Fruit fly (Drosophila melanogaster): ENCODE results near the gene CG43755.
A peak's percentile ranks its signal among the peaks of the same experiment; 100 is the strongest.

Gene CG43755

dm6 chr2L:286421-286820, 43.1 kb downstream of the CG43755 start:
- TF ChIP-seq CG9948 (tag; optimal IDR thresholded peaks at IDR 0.05) (peak; percentile 32), Pif1B (GFP tag; optimal IDR thresholded peaks at IDR 0.05) (peak; percentile 64), D1 (tag; optimal IDR thresholded peaks at IDR 0.05) (no peak), CG10348 (GFP tag; IDR thresholded peaks at IDR 0.05) (no peak), rn (GFP tag; IDR thresholded peaks at IDR 0.05) (no peak), CG32121 (GFP tag; IDR thresholded peaks at IDR 0.05) (peak; percentile 49), gl (tag; optimal IDR thresholded peaks at IDR 0.05) (peak; percentile 77), EcR (GFP tag; optimal IDR thresholded peaks at IDR 0.05) (peak; percentile 20), Pif1A (GFP tag; optimal IDR thresholded peaks at IDR 0.05) (peak; percentile 73), CG8159 (tag; optimal IDR thresholded peaks at IDR 0.05) (peak; percentile 70), Snoo (tag; optimal IDR thresholded peaks at IDR 0.05) (peak; percentile 76), CG15710 (tag; optimal IDR thresholded peaks at IDR 0.05) (peak; percentile 52), fd96Ca (GFP tag; IDR thresholded peaks at IDR 0.05) (peak; percentile 60; the same call in 2 of the 3 replicates), CG8301 (tag; optimal IDR thresholded peaks at IDR 0.05) (peak; percentile 52), CG13204 (GFP tag; optimal IDR thresholded peaks at IDR 0.05) (peak; percentile 59), CG4496 (GFP tag; IDR thresholded peaks at IDR 0.05) (peak; percentile 81), Ets98B (GFP tag; IDR thresholded peaks at IDR 0.05) (peak; percentile 79), CG12605 (GFP tag; IDR thresholded peaks at IDR 0.05) (peak; percentile 61), CG17806 (tag; optimal IDR thresholded peaks at IDR 0.05) (peak; percentile 56), CG34367 (tag; optimal IDR thresholded peaks at IDR 0.05) (peak; percentile 38), CG14655 (GFP tag; optimal IDR thresholded peaks at IDR 0.05) (no peak)

dm6 chr2L:285596-286023, 44.0 kb downstream of the CG43755 start:
- TF ChIP-seq rn (GFP tag; IDR thresholded peaks at IDR 0.05) (no peak), CG4496 (GFP tag; IDR thresholded peaks at IDR 0.05) (peak; percentile 79), fd96Ca (GFP tag; IDR thresholded peaks at IDR 0.05) (no peak), Pif1A (GFP tag; optimal IDR thresholded peaks at IDR 0.05) (no peak), Ets98B (GFP tag; IDR thresholded peaks at IDR 0.05) (peak; percentile 28), CG34367 (tag; optimal IDR thresholded peaks at IDR 0.05) (no peak), CG10348 (GFP tag; IDR thresholded peaks at IDR 0.05) (no peak), CG12605 (GFP tag; IDR thresholded peaks at IDR 0.05) (peak; percentile 26; the same call in 1 of the 2 replicates), CG8301 (tag; optimal IDR thresholded peaks at IDR 0.05) (no peak), CG9948 (tag; optimal IDR thresholded peaks at IDR 0.05) (peak; percentile 41), gl (tag; optimal IDR thresholded peaks at IDR 0.05) (no peak), EcR (GFP tag; optimal IDR thresholded peaks at IDR 0.05) (no peak), Snoo (tag; optimal IDR thresholded peaks at IDR 0.05) (peak; percentile 49), Pif1B (GFP tag; optimal IDR thresholded peaks at IDR 0.05) (no peak), CG15710 (tag; optimal IDR thresholded peaks at IDR 0.05) (no peak), CG14655 (GFP tag; optimal IDR thresholded peaks at IDR 0.05) (no peak), D1 (tag; optimal IDR thresholded peaks at IDR 0.05) (no peak), CG8159 (tag; optimal IDR thresholded peaks at IDR 0.05) (peak; percentile 48), CG13204 (GFP tag; optimal IDR thresholded peaks at IDR 0.05) (no peak), CG32121 (GFP tag; IDR thresholded peaks at IDR 0.05) (no peak), CG17806 (tag; optimal IDR thresholded peaks at IDR 0.05) (no peak)

- TF ChIP-seq Ets98B (GFP tag; IDR thresholded peaks at IDR 0.05) (peak; percentile 43; the same call in 1 of the 2 replicates), CG34367 (tag; optimal IDR thresholded peaks at IDR 0.05) (peak; percentile 18), CG15710 (tag; optimal IDR thresholded peaks at IDR 0.05) (peak; percentile 20), CG8301 (tag; optimal IDR thresholded peaks at IDR 0.05) (no peak), EcR (GFP tag; optimal IDR thresholded peaks at IDR 0.05) (peak; percentile 89), CG14655 (GFP tag; optimal IDR thresholded peaks at IDR 0.05) (no peak), CG9948 (tag; optimal IDR thresholded peaks at IDR 0.05) (no peak), CG10348 (GFP tag; IDR thresholded peaks at IDR 0.05) (no peak), CG8159 (tag; optimal IDR thresholded peaks at IDR 0.05) (no peak), rn (GFP tag; IDR thresholded peaks at IDR 0.05) (no peak), CG13204 (GFP tag; optimal IDR thresholded peaks at IDR 0.05) (no peak), gl (tag; optimal IDR thresholded peaks at IDR 0.05) (peak; percentile 48), CG4496 (GFP tag; IDR thresholded peaks at IDR 0.05) (peak; percentile 66), CG32121 (GFP tag; IDR thresholded peaks at IDR 0.05) (0 out of 2 replicates have a peak, but pooled peaks have one; percentile 31), CG17806 (tag; optimal IDR thresholded peaks at IDR 0.05) (peak; percentile 10), Snoo (tag; optimal IDR thresholded peaks at IDR 0.05) (peak; percentile 18), Pif1A (GFP tag; optimal IDR thresholded peaks at IDR 0.05) (no peak), Pif1B (GFP tag; optimal IDR thresholded peaks at IDR 0.05) (no peak), fd96Ca (GFP tag; IDR thresholded peaks at IDR 0.05) (peak; percentile 59; the same call in 1 of the 3 replicates), D1 (tag; optimal IDR thresholded peaks at IDR 0.05) (no peak), CG12605 (GFP tag; IDR thresholded peaks at IDR 0.05) (no peak)
Measured at dm6 chr2L:283071-283482, 46.5 kb downstream of the CG43755 start, which contains the start of gene CG11601. Gene CG11601, minus strand, starts transcription at chr2L:283269.

- TF ChIP-seq Pif1A (GFP tag; optimal IDR thresholded peaks at IDR 0.05): no peak
- no peak for TF ChIP-seq rn (GFP tag; IDR thresholded peaks at IDR 0.05)
- TF ChIP-seq Ets98B (GFP tag; IDR thresholded peaks at IDR 0.05): no peak
- no peak for TF ChIP-seq CG17806 (tag; optimal IDR thresholded peaks at IDR 0.05)
- TF ChIP-seq CG8159 (tag; optimal IDR thresholded peaks at IDR 0.05): no peak
- TF ChIP-seq EcR (GFP tag; optimal IDR thresholded peaks at IDR 0.05): no peak
- no peak for TF ChIP-seq CG8301 (tag; optimal IDR thresholded peaks at IDR 0.05)
- TF ChIP-seq D1 (tag; optimal IDR thresholded peaks at IDR 0.05): no peak
- no peak for TF ChIP-seq fd96Ca (GFP tag; IDR thresholded peaks at IDR 0.05)
- TF ChIP-seq CG14655 (GFP tag; optimal IDR thresholded peaks at IDR 0.05): no peak
- no peak for TF ChIP-seq CG9948 (tag; optimal IDR thresholded peaks at IDR 0.05)
Measured at dm6 chr2L:278134-278533, 51.4 kb downstream of the CG43755 start, which contains the start of gene CG17078. Gene CG17078, minus strand, starts transcription at chr2L:278234.

dm6 chr2L:277122-277671, 52.4 kb downstream of the CG43755 start, which contains the start of gene smo:
Gene smo, plus strand, starts transcription at chr2L:277582.
- TF ChIP-seq CG17806 (tag; optimal IDR thresholded peaks at IDR 0.05) (no peak), EcR (GFP tag; optimal IDR thresholded peaks at IDR 0.05) (peak; percentile 27)
